Fruit fly (Drosophila melanogaster): ENCODE measurements around the gene PSMG1.

The PSMG1 gene

dm6 chr3R:5794267-5795089 is at the start of gene PSMG1, which contains the start of gene CG10979 (continued):
- no peak for TF ChIP-seq grn (GFP tag; optimal IDR thresholded peaks at IDR 0.05)
- peak; percentile 91 for TF ChIP-seq gfzf (GFP tag; optimal IDR thresholded peaks at IDR 0.05)
- TF ChIP-seq peb (GFP tag; IDR thresholded peaks at IDR 0.05) = no peak
- TF ChIP-seq CG17802 (tag; optimal IDR thresholded peaks at IDR 0.05) = no peak
- peak; percentile 65 for TF ChIP-seq zen (tag; optimal IDR thresholded peaks at IDR 0.05)
- TF ChIP-seq zen2 (GFP tag; IDR thresholded peaks at IDR 0.05; ENCODE audit: partially characterized antibody) = no peak
- no peak for TF ChIP-seq CG14050 (GFP tag; IDR thresholded peaks at IDR 0.05)
- TF ChIP-seq exex (tag; optimal IDR thresholded peaks at IDR 0.05) = no peak
- peak; percentile 61 for TF ChIP-seq Ets97D (GFP tag; optimal IDR thresholded peaks at IDR 0.05)
- no peak for TF ChIP-seq pan (optimal IDR thresholded peaks at IDR 0.05)
- no peak for TF ChIP-seq pan (GFP tag; optimal IDR thresholded peaks at IDR 0.05 in 1 of 2, IDR thresholded peaks at IDR 0.05 in 1 of 2)
- TF ChIP-seq stwl (tag; optimal IDR thresholded peaks at IDR 0.05) = peak; percentile 19
- no peak for TF ChIP-seq HLH54F (GFP tag; optimal IDR thresholded peaks at IDR 0.05)
- no peak for TF ChIP-seq CG1647 (GFP tag; optimal IDR thresholded peaks at IDR 0.05)
- no peak for TF ChIP-seq gro (GFP tag; optimal IDR thresholded peaks at IDR 0.05)
- TF ChIP-seq Mes4 (GFP tag; optimal IDR thresholded peaks at IDR 0.05) = no peak
- 0 out of 3 replicates have a peak, but pooled peaks have one; percentile 11 for TF ChIP-seq CG11093 (GFP tag; IDR thresholded peaks at IDR 0.05)
- no peak for TF ChIP-seq Six4 (GFP tag; optimal IDR thresholded peaks at IDR 0.05)
- no peak for TF ChIP-seq da (GFP tag; optimal IDR thresholded peaks at IDR 0.05)
- TF ChIP-seq CG7271 (tag; optimal IDR thresholded peaks at IDR 0.05) = no peak
- no peak for TF ChIP-seq dmrt11E (tag; optimal IDR thresholded peaks at IDR 0.05)
- TF ChIP-seq Elba2 (GFP tag; optimal IDR thresholded peaks at IDR 0.05) = peak; percentile 79
- TF ChIP-seq TFAM (GFP tag; optimal IDR thresholded peaks at IDR 0.05) = no peak
- peak; percentile 89 for TF ChIP-seq sqz (GFP tag; optimal IDR thresholded peaks at IDR 0.05)
- TF ChIP-seq Fer1 (GFP tag; optimal IDR thresholded peaks at IDR 0.05) = no peak
- TF ChIP-seq CG34376 (GFP tag; optimal IDR thresholded peaks at IDR 0.05) = no peak
- TF ChIP-seq CG12155 (GFP tag; optimal IDR thresholded peaks at IDR 0.05) = no peak
- TF ChIP-seq cwo (GFP tag; optimal IDR thresholded peaks at IDR 0.05) = no peak
- TF ChIP-seq Hey (tag; optimal IDR thresholded peaks at IDR 0.05) = no peak
- TF ChIP-seq chinmo (GFP tag; IDR thresholded peaks at IDR 0.05; ENCODE audit: partially characterized antibody) = 0 out of 4 replicates have a peak, but pooled peaks have one; percentile 50
- no peak for TF ChIP-seq CG6765 (GFP tag; optimal IDR thresholded peaks at IDR 0.05)
- TF ChIP-seq Dp (GFP tag; optimal IDR thresholded peaks at IDR 0.05) = peak; percentile 52
- no peak for TF ChIP-seq vfl (GFP tag; optimal IDR thresholded peaks at IDR 0.05)
- TF ChIP-seq tll (GFP tag; optimal IDR thresholded peaks at IDR 0.05) = no peak
- no peak for TF ChIP-seq H2.0 (GFP tag; IDR thresholded peaks at IDR 0.05)
- TF ChIP-seq CG7928 (GFP tag; optimal IDR thresholded peaks at IDR 0.05) = no peak
- TF ChIP-seq Lhr (GFP tag; optimal IDR thresholded peaks at IDR 0.05) = peak; percentile 31
- no peak for TF ChIP-seq seq (GFP tag; IDR thresholded peaks at IDR 0.05)
- no peak for TF ChIP-seq so (GFP tag; IDR thresholded peaks at IDR 0.05)
- no peak for TF ChIP-seq ara (GFP tag; IDR thresholded peaks at IDR 0.05)
- TF ChIP-seq dysf (GFP tag; IDR thresholded peaks at IDR 0.05) = no peak
- TF ChIP-seq tgo (GFP tag; IDR thresholded peaks at IDR 0.05) = no peak
- no peak for TF ChIP-seq CG11560 (tag; IDR thresholded peaks at IDR 0.05)
- no peak for TF ChIP-seq yki (optimal IDR thresholded peaks at IDR 0.05)
- no peak for TF ChIP-seq disco-r (GFP tag; optimal IDR thresholded peaks at IDR 0.05)
- peak; percentile 61 for TF ChIP-seq YL-1 (GFP tag; optimal IDR thresholded peaks at IDR 0.05)
- TF ChIP-seq lola (GFP tag; optimal IDR thresholded peaks at IDR 0.05) = no peak
- TF ChIP-seq Deaf1 (tag; optimal IDR thresholded peaks at IDR 0.05) = no peak
- TF ChIP-seq twi (tag; optimal IDR thresholded peaks at IDR 0.05) = no peak
- TF ChIP-seq insv (GFP tag; optimal IDR thresholded peaks at IDR 0.05) = peak; percentile 70 to 96

Measured in whole organism, embryonic.